Fruit fly (Drosophila melanogaster): Measurements from ENCODE around the gene CG6179.

The CG6179 gene

DNA sequence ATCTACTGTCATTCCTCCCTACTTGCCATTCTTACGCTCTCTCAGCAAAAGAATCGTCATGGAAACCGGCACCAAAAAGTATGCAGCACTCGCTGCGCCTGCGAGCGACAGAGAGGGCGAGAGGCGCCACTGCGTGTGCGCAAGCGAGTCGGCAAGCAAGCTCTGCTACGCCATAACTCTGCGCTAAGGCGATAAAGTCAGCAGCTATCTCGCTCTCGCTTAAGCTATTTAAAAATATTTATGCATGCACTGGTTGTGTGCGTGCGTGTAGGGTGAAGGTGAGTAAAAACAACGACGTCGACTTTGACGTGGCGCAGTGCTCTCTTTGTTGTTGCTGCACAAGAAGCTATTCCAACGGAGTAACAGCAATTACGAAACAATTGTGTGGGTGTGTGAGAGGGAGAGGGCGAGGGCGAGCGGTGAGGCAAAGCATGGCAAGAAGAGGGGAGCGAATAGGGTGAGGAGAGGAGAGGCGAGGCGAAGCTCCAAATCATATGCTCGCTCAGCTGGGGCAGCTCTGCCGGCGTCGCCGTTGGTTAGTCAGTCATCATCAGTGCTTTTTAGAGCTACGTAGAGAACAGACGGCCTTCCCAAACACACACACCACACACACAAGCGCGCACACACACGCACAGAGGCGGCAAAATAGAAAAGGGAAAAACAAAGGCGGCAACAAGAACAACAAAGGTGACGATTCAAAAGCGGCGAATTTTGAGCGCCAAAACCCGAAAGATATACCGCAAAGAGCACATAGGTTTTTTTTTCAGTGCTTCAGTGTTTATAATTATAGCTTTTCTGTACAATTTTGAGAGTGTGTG is 13.6 kb upstream of the CG6179 start, which contains the start of gene CrebB (continued):
- TF ChIP-seq CG12769 (tag; optimal IDR thresholded peaks at IDR 0.05) (peak; percentile 90), CG13624 (GFP tag; optimal IDR thresholded peaks at IDR 0.05) (peak; percentile 89), CG1024 (GFP tag; IDR thresholded peaks at IDR 0.05) (no peak), Hr78 (GFP tag; optimal IDR thresholded peaks at IDR 0.05) (peak in 1 of 2 experiments; percentile 91), crc (GFP tag; optimal IDR thresholded peaks at IDR 0.05) (no peak), tna (GFP tag; IDR thresholded peaks at IDR 0.05; ENCODE audit: partially characterized antibody) (no peak), prd (optimal IDR thresholded peaks at IDR 0.05) (no peak), prd (GFP tag; IDR thresholded peaks at IDR 0.05) (peak; percentile 21; the same call in 1 of the 3 replicates), Tbp (GFP tag; optimal IDR thresholded peaks at IDR 0.05) (no peak), CG13296 (GFP tag; optimal IDR thresholded peaks at IDR 0.05) (no peak), sens-2 (GFP tag; IDR thresholded peaks at IDR 0.05) (no peak), phol (tag; optimal IDR thresholded peaks at IDR 0.05) (peak; percentile 66), PHDP (tag; optimal IDR thresholded peaks at IDR 0.05) (peak; percentile 22), CG2116 (GFP tag; optimal IDR thresholded peaks at IDR 0.05) (no peak), CG42726 (GFP tag; IDR thresholded peaks at IDR 0.05; ENCODE audit: partially characterized antibody) (no peak), CG7556 (GFP tag; optimal IDR thresholded peaks at IDR 0.05) (no peak), tin (GFP tag; optimal IDR thresholded peaks at IDR 0.05) (no peak), slp2 (GFP tag; optimal IDR thresholded peaks at IDR 0.05) (no peak), Dp (GFP tag; optimal IDR thresholded peaks at IDR 0.05) (peak; percentile 18), NFAT (GFP tag; IDR thresholded peaks at IDR 0.05) (peak; percentile 59), TFAM (GFP tag; optimal IDR thresholded peaks at IDR 0.05) (no peak), MTF-1 (GFP tag; optimal IDR thresholded peaks at IDR 0.05; ENCODE audit: borderline replicate concordance) (peak; percentile 36), kay (GFP tag; optimal IDR thresholded peaks at IDR 0.05) (peak; percentile 84), ci (GFP tag; IDR thresholded peaks at IDR 0.05) (peak; percentile 61; the same call in 1 of the 3 replicates), pfk (GFP tag; optimal IDR thresholded peaks at IDR 0.05) (no peak), CkIIα-i1 (GFP tag; IDR thresholded peaks at IDR 0.05) (no peak), usp (GFP tag; optimal IDR thresholded peaks at IDR 0.05) (no peak), ATbp (GFP tag; optimal IDR thresholded peaks at IDR 0.05) (no peak), disco-r (GFP tag; optimal IDR thresholded peaks at IDR 0.05) (no peak), CG7987 (GFP tag; optimal IDR thresholded peaks at IDR 0.05) (peak; percentile 95), Eip74EF (GFP tag; optimal IDR thresholded peaks at IDR 0.05) (no peak), Doc2 (GFP tag; IDR thresholded peaks at IDR 0.05) (no peak), CG31224 (GFP tag; IDR thresholded peaks at IDR 0.05) (no peak; the same call in 1 of the 2 replicates), Pdp1 (GFP tag; optimal IDR thresholded peaks at IDR 0.05) (peak in 1 of 2 experiments; percentile 98), CG14860 (GFP tag; IDR thresholded peaks at IDR 0.05; ENCODE audit: partially characterized antibody) (no peak), Stat92E (GFP tag; optimal IDR thresholded peaks at IDR 0.05) (no peak), fru (optimal IDR thresholded peaks at IDR 0.05) (no peak), B-H1 (GFP tag; IDR thresholded peaks at IDR 0.05) (no peak; the same call in 2 of the 3 replicates), Sry-δ (GFP tag; optimal IDR thresholded peaks at IDR 0.05) (no peak), Hand (GFP tag; optimal IDR thresholded peaks at IDR 0.05) (peak; percentile 43), dysf (GFP tag; IDR thresholded peaks at IDR 0.05) (peak; percentile 70), hb (GFP tag; IDR thresholded peaks at IDR 0.05; ENCODE audit: partially characterized antibody) (no peak), toy (GFP tag; IDR thresholded peaks at IDR 0.05) (no peak), bsh (GFP tag; optimal IDR thresholded peaks at IDR 0.05) (peak; percentile 5 to 25), CG11247 (GFP tag; IDR thresholded peaks at IDR 0.05) (peak; percentile 44; the same call in 1 of the 2 replicates), CG7372 (GFP tag; IDR thresholded peaks at IDR 0.05) (peak; percentile 41; the same call in 1 of the 2 replicates), CG18619 (GFP tag; optimal IDR thresholded peaks at IDR 0.05) (no peak), ac (GFP tag; optimal IDR thresholded peaks at IDR 0.05) (no peak)
